Worm (Caenorhabditis elegans) whole organism, young adult: Measurements from ENCODE around the gene R08C7.11.
A peak's percentile ranks its signal among the peaks of the same experiment; 100 is the strongest.

Source experiments
- B0035.1 ChIP-seq: sonication (generic microtip); optimal IDR thresholded peaks from 2 replicates; lab custom pipeline; 2016; ENCODE audit warnings: missing genetic modification characterization, mild to moderate bottlenecking, missing compliant biosample characterization, missing genotype, missing genetic modification reagents
- F22D6.2 ChIP-seq: sonication (generic microtip); optimal IDR thresholded peaks from 2 replicates; lab custom pipeline; 2016; ENCODE audit warnings: mild to moderate bottlenecking, missing genetic modification characterization, missing compliant biosample characterization
- F52B5.7 ChIP-seq: sonication (generic microtip); optimal IDR thresholded peaks from 2 replicates; lab custom pipeline; 2016; ENCODE audit warnings: mild to moderate bottlenecking, missing genetic modification characterization, missing compliant biosample characterization
- F55B11.4 ChIP-seq: sonication (generic microtip); optimal IDR thresholded peaks from 2 replicates; lab custom pipeline; 2016; ENCODE audit warnings: missing compliant biosample characterization, missing genetic modification characterization, borderline replicate concordance; ENCODE audit not compliant: insufficient read depth
- F57C9.4 ChIP-seq: sonication (generic microtip); optimal IDR thresholded peaks from 2 replicates; lab custom pipeline; 2017; ENCODE audit warnings: mild to moderate bottlenecking, missing genetic modification characterization, missing compliant biosample characterization
- T26A5.8 ChIP-seq: sonication (generic microtip); optimal IDR thresholded peaks from 2 replicates; lab custom pipeline; 2016; ENCODE audit warnings: missing genetic modification characterization, missing compliant biosample characterization
- Y56A3A.18 ChIP-seq: fragments of 200-800 bp; sonication (Bioruptor generic); IDR thresholded peaks from 2 replicates; pipeline ENCODE4 v1.3.6; 2022; ENCODE audit warnings: missing genetic modification reagents, missing genetic modification characterization, missing compliant biosample characterization
- Y79H2A.3 ChIP-seq: fragments of 200-800 bp; sonication (Bioruptor generic); conservative IDR thresholded peaks from 2 replicates; pipeline ENCODE4 v1.3.6; 2022; ENCODE audit warnings: missing genetic modification reagents, missing genetic modification characterization, missing compliant biosample characterization
- ZK185.1 ChIP-seq: sonication (generic microtip); optimal IDR thresholded peaks from 2 replicates; lab custom pipeline; 2016; ENCODE audit warnings: mild to moderate bottlenecking, missing genetic modification characterization, missing compliant biosample characterization; ENCODE audit not compliant: poor library complexity, severe bottlenecking
- akir-1 ChIP-seq: fragments of 200-800 bp; sonication (Bioruptor generic); optimal IDR thresholded peaks from 2 replicates; lab custom pipeline; 2018; ENCODE audit warnings: mild to moderate bottlenecking, missing genetic modification characterization, moderate library complexity, missing compliant biosample characterization
- ama-1 ChIP-seq, 3 experiments: fragments of 150-350 bp in 1 of 3; sonication (generic microtip) in 2 of 3; optimal IDR thresholded peaks; 2 replicates each; lab custom pipeline; 2014 to 2018; ENCODE audit warnings: missing biosample characterization in 2 of 3, missing genetic modification characterization in 2 of 3, missing genetic modification reagents in 2 of 3
- attf-3 ChIP-seq: fragments of 200-800 bp; sonication (Bioruptor generic); conservative IDR thresholded peaks from 2 replicates; pipeline ENCODE4 v1.3.6; 2022; ENCODE audit warnings: missing genetic modification reagents, missing genetic modification characterization, missing compliant biosample characterization
- cebp-1 ChIP-seq, 2 experiments: fragments of 200-800 bp in 1 of 2; sonication (Bioruptor generic) in 1 of 2; sonication (generic microtip) in 1 of 2; IDR thresholded peaks in 1 of 2; optimal IDR thresholded peaks in 1 of 2; 2 replicates each; pipeline versions ENCODE4 v1.3.6 to Lab custom; 2017 to 2022; ENCODE audit warnings: missing compliant biosample characterization in 2 of 2, missing genetic modification characterization in 2 of 2, mild to moderate bottlenecking in 1 of 2, missing genetic modification reagents in 1 of 2, moderate library complexity in 1 of 2
- ceh-40 ChIP-seq: fragments of 200-800 bp; sonication (Bioruptor generic); IDR thresholded peaks from 2 replicates; pipeline ENCODE4 v1.3.6; 2022; ENCODE audit warnings: missing genetic modification characterization, missing compliant biosample characterization
- chd-7 ChIP-seq: sonication (generic microtip); optimal IDR thresholded peaks from 2 replicates; lab custom pipeline; 2016; ENCODE audit warnings: mild to moderate bottlenecking, missing genetic modification characterization, moderate library complexity, missing compliant biosample characterization
- efl-1 ChIP-seq: fragments of 150-350 bp; optimal IDR thresholded peaks from 2 replicates; lab custom pipeline; 2014; ENCODE audit warnings: missing biosample characterization, missing genetic modification reagents, missing genetic modification characterization
- egl-44 ChIP-seq: fragments of 200-800 bp; sonication (Bioruptor generic); IDR thresholded peaks from 2 replicates; pipeline ENCODE4 v1.3.6; 2022; ENCODE audit warnings: missing genetic modification reagents, missing genetic modification characterization, missing compliant biosample characterization
- egrh-3 ChIP-seq: fragments of 200-800 bp; sonication (Bioruptor generic); IDR thresholded peaks from 2 replicates; pipeline ENCODE4 v1.3.6; 2022; ENCODE audit warnings: missing genetic modification reagents, missing genetic modification characterization, missing compliant biosample characterization
- hlh-12 ChIP-seq: sonication (generic microtip); optimal IDR thresholded peaks from 2 replicates; lab custom pipeline; 2016; ENCODE audit warnings: missing genetic modification characterization, missing compliant biosample characterization
- hmg-1.2 ChIP-seq: fragments of 200-800 bp; sonication (Bioruptor generic); IDR thresholded peaks from 2 replicates; pipeline ENCODE4 v1.3.6; 2022; ENCODE audit warnings: missing genetic modification reagents, missing genetic modification characterization, missing compliant biosample characterization
- hmg-20 ChIP-seq: fragments of 200-800 bp; sonication (Bioruptor generic); IDR thresholded peaks from 2 replicates; pipeline ENCODE4 v1.3.6; 2022; ENCODE audit warnings: missing genetic modification reagents, missing genetic modification characterization, missing compliant biosample characterization
- lag-1 ChIP-seq: fragments of 200-800 bp; sonication (Bioruptor generic); IDR thresholded peaks from 2 replicates; pipeline ENCODE4 v1.3.6; 2022; ENCODE audit warnings: missing genetic modification reagents, missing genetic modification characterization, missing compliant biosample characterization
- let-526 ChIP-seq: fragments of 200-800 bp; sonication (Bioruptor generic); IDR thresholded peaks from 2 replicates; pipeline ENCODE4 v1.3.6; 2022; ENCODE audit warnings: missing genetic modification reagents, missing genetic modification characterization, missing compliant biosample characterization
- lin-26 ChIP-seq: fragments of 200-800 bp; sonication (Bioruptor generic); IDR thresholded peaks from 2 replicates; pipeline ENCODE4 v1.3.6; 2022; ENCODE audit warnings: missing genetic modification reagents, missing genetic modification characterization, missing compliant biosample characterization
- lin-35 ChIP-seq, 3 experiments: fragments of 150-350 bp in 2 of 3; sonication (generic microtip) in 1 of 3; optimal IDR thresholded peaks; 2 replicates each; lab custom pipeline; 2014 to 2018; ENCODE audit warnings: missing biosample characterization in 3 of 3, missing genetic modification characterization in 3 of 3, missing genetic modification reagents in 3 of 3
- lir-1 ChIP-seq: fragments of 200-800 bp; sonication (Bioruptor generic); conservative IDR thresholded peaks from 2 replicates; pipeline ENCODE4 v1.3.6; 2022; ENCODE audit warnings: missing genetic modification reagents, missing genetic modification characterization, missing compliant biosample characterization
- lsl-1 ChIP-seq: fragments of 200-800 bp; sonication (Bioruptor generic); optimal IDR thresholded peaks from 2 replicates; lab custom pipeline; 2018; ENCODE audit warnings: mild to moderate bottlenecking, missing genetic modification characterization, moderate library complexity, missing compliant biosample characterization
- madf-3 ChIP-seq: fragments of 200-800 bp; sonication (Bioruptor generic); IDR thresholded peaks from 2 replicates; pipeline ENCODE4 v1.3.6; 2022; ENCODE audit warnings: missing genetic modification reagents, missing genetic modification characterization, missing compliant biosample characterization
- mel-28 ChIP-seq: sonication (generic microtip); optimal IDR thresholded peaks from 2 replicates; lab custom pipeline; 2016; ENCODE audit warnings: borderline replicate concordance, mild to moderate bottlenecking, missing genetic modification characterization, missing compliant biosample characterization
- nfya-1 ChIP-seq: sonication (generic microtip); optimal IDR thresholded peaks from 2 replicates; lab custom pipeline; 2017; ENCODE audit warnings: antibody characterized with exemption, missing compliant biosample characterization, missing genetic modification characterization, borderline replicate concordance; ENCODE audit not compliant: insufficient read depth
- nfyb-1 ChIP-seq: fragments of 200-800 bp; sonication (Bioruptor generic); IDR thresholded peaks from 2 replicates; pipeline ENCODE4 v1.3.6; 2022; ENCODE audit warnings: missing genetic modification reagents, missing genetic modification characterization, missing compliant biosample characterization
- nhr-80 ChIP-seq: sonication (generic microtip); optimal IDR thresholded peaks from 2 replicates; lab custom pipeline; 2016; ENCODE audit warnings: missing genetic modification characterization, missing compliant biosample characterization
- pbrm-1 ChIP-seq: fragments of 200-800 bp; sonication (Bioruptor generic); IDR thresholded peaks from 2 replicates; pipeline ENCODE4 v1.3.6; 2022; ENCODE audit warnings: missing genetic modification reagents, missing genetic modification characterization, missing compliant biosample characterization
- rec-8 ChIP-seq, 2 experiments: sonication (generic microtip); optimal IDR thresholded peaks; 2 replicates each; lab custom pipeline; 2016; ENCODE audit warnings: mild to moderate bottlenecking in 2 of 2, missing genetic modification characterization in 2 of 2, missing genetic modification reagents in 2 of 2, missing genotype in 2 of 2, missing biosample characterization in 1 of 2, missing compliant biosample characterization in 1 of 2, moderate library complexity in 1 of 2
- sea-2 ChIP-seq: fragments of 200-800 bp; sonication (Bioruptor generic); IDR thresholded peaks from 2 replicates; pipeline ENCODE4 v1.3.6; 2022; ENCODE audit warnings: missing genetic modification characterization, missing compliant biosample characterization
- snpc-4 ChIP-seq, 5 experiments: fragments of 150-350 bp in 1 of 5; sonication (generic microtip) in 4 of 5; optimal IDR thresholded peaks; 2 replicates each; lab custom pipeline; 2014 to 2018; ENCODE audit warnings: missing genetic modification characterization in 5 of 5, missing biosample characterization in 3 of 5, antibody characterized with exemption in 2 of 5, mild to moderate bottlenecking in 2 of 5, missing compliant biosample characterization in 2 of 5, missing genotype in 2 of 5, moderate library complexity in 2 of 5, missing genetic modification reagents in 1 of 5
- zfh-2 ChIP-seq: fragments of 200-800 bp; sonication (Bioruptor generic); conservative IDR thresholded peaks from 2 replicates; pipeline ENCODE4 v1.3.6; 2022; ENCODE audit warnings: missing genetic modification reagents, missing genetic modification characterization, missing compliant biosample characterization
- zim-3 ChIP-seq: sonication (generic microtip); optimal IDR thresholded peaks from 2 replicates; lab custom pipeline; 2017; ENCODE audit warnings: mild to moderate bottlenecking, missing genetic modification characterization, moderate library complexity, missing compliant biosample characterization
- ztf-18 ChIP-seq: sonication (generic microtip); optimal IDR thresholded peaks from 2 replicates; lab custom pipeline; 2016; ENCODE audit warnings: missing genotype, mild to moderate bottlenecking, missing genetic modification characterization, missing compliant biosample characterization

Gene R08C7.11

DNA sequence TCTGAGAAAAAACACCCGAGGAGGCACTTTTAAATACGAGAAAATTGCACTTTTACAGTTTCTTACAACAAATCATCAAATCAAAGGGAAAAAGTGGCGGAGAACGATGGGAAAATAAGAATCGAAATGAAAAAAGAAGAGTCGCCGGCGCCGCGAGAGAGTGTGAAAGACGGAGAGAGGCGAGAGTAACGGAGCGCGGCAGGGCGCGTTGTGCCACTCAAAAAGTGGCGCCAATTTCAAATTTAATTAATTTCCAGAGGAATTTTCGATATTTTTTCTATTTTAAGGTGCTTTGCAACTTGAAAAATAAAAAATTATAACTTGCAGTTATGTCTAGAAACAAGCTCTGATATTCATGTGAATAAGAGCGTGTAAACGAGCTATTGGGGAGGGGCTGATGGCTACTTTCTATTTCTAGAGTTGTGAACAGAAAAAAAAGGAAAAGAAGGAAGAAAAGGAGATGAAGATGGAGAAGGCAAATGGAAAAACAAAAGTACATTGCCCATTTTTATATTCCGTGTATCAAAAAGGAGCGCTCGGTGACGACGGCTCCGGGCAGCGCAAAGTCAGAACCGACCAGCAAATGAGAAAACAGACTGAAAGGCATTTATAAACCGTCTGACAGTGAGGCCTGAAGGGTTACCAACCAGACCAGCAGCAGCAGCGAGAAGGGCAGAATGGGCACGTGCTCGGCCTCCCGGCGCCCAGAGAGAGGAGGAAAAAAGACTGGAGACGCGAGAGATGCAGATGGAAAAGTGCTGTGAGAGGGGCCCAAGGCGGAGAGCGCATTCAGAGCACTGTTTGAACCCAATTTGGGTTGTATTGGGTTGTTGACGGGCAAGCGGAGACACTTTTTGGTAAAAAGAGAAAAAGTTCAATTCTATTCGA lies 16.4 kb upstream of the R08C7.11 start (continued):
- peak; percentile 25 for TF ChIP-seq zim-3 (tag; lab: Kevin White, UChicago)
- peak; percentile 65; the same call in 1 of the 2 replicates for TF ChIP-seq egl-44 (GFP tag; lab: Robert Waterston, UW)
- TF ChIP-seq madf-3 (GFP tag; lab: Robert Waterston, UW), result peak; percentile 11; the same call in 1 of the 2 replicates
- peak; percentile 47 for TF ChIP-seq F52B5.7 (tag; lab: Kevin White, UChicago)
- TF ChIP-seq snpc-4 (GFP tag; optimal IDR thresholded peaks at IDR 0.05; lab: Kevin White, UChicago), result no peak
- peak in 1 of 4 experiments; percentile 11 for TF ChIP-seq snpc-4 (tag; optimal IDR thresholded peaks at IDR 0.05; lab: Kevin White, UChicago)
- TF ChIP-seq Y56A3A.18 (GFP tag; lab: Robert Waterston, UW), result 0 out of 2 replicates have a peak, but pooled peaks have one; percentile 15
- TF ChIP-seq F57C9.4 (tag; lab: Kevin White, UChicago), result peak; percentile 60
- no peak for TF ChIP-seq cebp-1 (GFP tag; IDR thresholded peaks at IDR 0.05; lab: Robert Waterston, UW)
- TF ChIP-seq cebp-1 (tag; optimal IDR thresholded peaks at IDR 0.05; lab: Kevin White, UChicago), result peak; percentile 38
- TF ChIP-seq hmg-1.2 (GFP tag; lab: Robert Waterston, UW), result peak; percentile 81
- no peak for TF ChIP-seq attf-3 (GFP tag; lab: Robert Waterston, UW)
- TF ChIP-seq T26A5.8, result no peak
- TF ChIP-seq lir-1 (GFP tag; lab: Robert Waterston, UW), result peak; percentile 38; the same call in 1 of the 2 replicates
- TF ChIP-seq lin-26, result no peak
- peak; percentile 96 for TF ChIP-seq zfh-2 (GFP tag; lab: Robert Waterston, UW)
- peak; percentile 57 for TF ChIP-seq nhr-80
- TF ChIP-seq nfyb-1, result peak; percentile 63
- TF ChIP-seq efl-1 (GFP tag; lab: Kevin White, UChicago), result peak; percentile 56
- TF ChIP-seq pbrm-1 (GFP tag; lab: Robert Waterston, UW), result peak; percentile 72; the same call in 1 of the 2 replicates
- TF ChIP-seq egrh-3 (GFP tag; lab: Robert Waterston, UW), result peak; percentile 84
- TF ChIP-seq F22D6.2 (tag; lab: Kevin White, UChicago), result no peak
- TF ChIP-seq chd-7 (tag; lab: Kevin White, UChicago), result peak; percentile 79

ce11 chrIV:4469770-4470709 lies 15.3 kb upstream of the R08C7.11 start:
- TF ChIP-seq lin-35 (GFP tag; optimal IDR thresholded peaks at IDR 0.05; lab: Kevin White, UChicago) (peak in 1 of 3 experiments; percentile 19), Y79H2A.3 (GFP tag; lab: Robert Waterston, UW) (0 out of 2 replicates have a peak, but pooled peaks have one; percentile 8), akir-1 (GFP tag; lab: Kevin White, UChicago) (peak; percentile 7), F55B11.4 (tag; lab: Kevin White, UChicago) (no peak), nfya-1 (no peak), ceh-40 (GFP tag; lab: Robert Waterston, UW) (0 out of 2 replicates have a peak, but pooled peaks have one; percentile 43), zfh-2 (GFP tag; lab: Robert Waterston, UW) (peak; percentile 89), mel-28 (tag; lab: Kevin White, UChicago) (peak; percentile 15), ztf-18 (tag; lab: Kevin White, UChicago) (peak; percentile 43), lsl-1 (GFP tag; lab: Kevin White, UChicago) (peak; percentile 22), sea-2 (GFP tag; lab: Robert Waterston, UW) (peak; percentile 68; the same call in 1 of the 2 replicates), lag-1 (GFP tag; lab: Robert Waterston, UW) (no peak), let-526 (GFP tag; lab: Robert Waterston, UW) (no peak), cebp-1 (GFP tag; IDR thresholded peaks at IDR 0.05; lab: Robert Waterston, UW) (peak; percentile 35; the same call in 1 of the 2 replicates), cebp-1 (tag; optimal IDR thresholded peaks at IDR 0.05; lab: Kevin White, UChicago) (peak; percentile 80), rec-8 (tag; optimal IDR thresholded peaks at IDR 0.05; lab: Kevin White, UChicago) (no peak), pbrm-1 (GFP tag; lab: Robert Waterston, UW) (peak; percentile 50; the same call in 1 of the 2 replicates), chd-7 (tag; lab: Kevin White, UChicago) (peak; percentile 29), ZK185.1 (tag; lab: Kevin White, UChicago) (no peak), hlh-12 (tag; lab: Kevin White, UChicago) (no peak), B0035.1 (tag; lab: Kevin White, UChicago) (no peak), ama-1 (optimal IDR thresholded peaks at IDR 0.05; lab: Kevin White, UChicago) (peak; percentile 86), ama-1 (GFP tag; optimal IDR thresholded peaks at IDR 0.05; lab: Kevin White, UChicago) (no peak), hmg-20 (GFP tag; lab: Robert Waterston, UW) (no peak)
